Fruit fly (Drosophila melanogaster) whole organism, embryonic: ENCODE measurements around the gene MESR6.

Source experiments
- CG13424 ChIP-seq: fragments of 200-800 bp; sonication (Bioruptor generic); optimal IDR thresholded peaks from 2 replicates; lab custom pipeline; 2019; ENCODE audit warnings: missing biosample characterization, mild to moderate bottlenecking, missing genetic modification characterization, moderate library complexity
- chn ChIP-seq: fragments of 200-800 bp; sonication (Bioruptor generic); optimal IDR thresholded peaks from 2 replicates; lab custom pipeline; 2016; ENCODE audit warnings: missing biosample characterization, missing genetic modification characterization

dm6 chr3L:19058824-19059223, 33.6 kb upstream of the MESR6 start:
- TF ChIP-seq CG13424 (tag; lab: Kevin White, UChicago) = no peak
- no peak for TF ChIP-seq chn (GFP tag; lab: Kevin White, UChicago)
